Worm (Caenorhabditis elegans) whole organism, L4 larva: ENCODE measurements around the gene Y75B8A.19.

Experiments used
- F49E8.2 ChIP-seq: sonication (generic microtip); optimal IDR thresholded peaks from 2 replicates; lab custom pipeline; 2016; ENCODE audit warnings: missing compliant biosample characterization, mild to moderate bottlenecking, missing genetic modification characterization, borderline replicate concordance
- T20F7.1 ChIP-seq: fragments of 200-800 bp; sonication (Bioruptor generic); optimal IDR thresholded peaks from 2 replicates; lab custom pipeline; 2018; ENCODE audit warnings: mild to moderate bottlenecking, missing genetic modification characterization, missing compliant biosample characterization
- arid-1 ChIP-seq: fragments of 200-800 bp; sonication (Bioruptor generic); conservative IDR thresholded peaks from 2 replicates; pipeline ENCODE4 v1.3.6; 2022; ENCODE audit warnings: missing genetic modification reagents, missing genetic modification characterization, missing compliant biosample characterization
- cey-2 ChIP-seq: sonication (generic microtip); optimal IDR thresholded peaks from 3 replicates; lab custom pipeline; 2017; ENCODE audit warnings: missing genetic modification characterization, mild to moderate bottlenecking, missing compliant biosample characterization, antibody characterized with exemption, borderline replicate concordance; ENCODE audit not compliant: insufficient read depth
- daf-12 ChIP-seq: fragments of 150-350 bp; optimal IDR thresholded peaks from 2 replicates; lab custom pipeline; 2014; ENCODE audit warnings: missing biosample characterization, missing genetic modification reagents, missing genetic modification characterization
- dmd-6 ChIP-seq: fragments of 200-800 bp; sonication (Bioruptor generic); IDR thresholded peaks from 2 replicates; pipeline ENCODE4 v1.3.6; 2022; ENCODE audit warnings: missing genetic modification reagents, missing genetic modification characterization, missing compliant biosample characterization
- dpl-1 ChIP-seq: fragments of 150-350 bp; optimal IDR thresholded peaks from 2 replicates; lab custom pipeline; 2014; ENCODE audit warnings: missing biosample characterization, missing genetic modification reagents, missing genetic modification characterization
- egl-43 ChIP-seq: fragments of 200-800 bp; sonication (Bioruptor generic); IDR thresholded peaks from 2 replicates; pipeline ENCODE4 v1.3.6; 2022; ENCODE audit warnings: missing genetic modification reagents, missing genetic modification characterization, missing compliant biosample characterization
- gei-8 ChIP-seq: fragments of 200-800 bp; sonication (Bioruptor generic); optimal IDR thresholded peaks from 2 replicates; lab custom pipeline; 2018; ENCODE audit warnings: mild to moderate bottlenecking, missing genetic modification characterization, missing compliant biosample characterization
- hlh-11 ChIP-seq: fragments of 200-800 bp; sonication (Bioruptor generic); optimal IDR thresholded peaks from 2 replicates; lab custom pipeline; 2018; ENCODE audit warnings: mild to moderate bottlenecking, missing genetic modification characterization, missing compliant biosample characterization
- jun-1 ChIP-seq: fragments of 150-350 bp; optimal IDR thresholded peaks from 2 replicates; lab custom pipeline; 2014; ENCODE audit warnings: missing biosample characterization, missing genetic modification reagents, missing genetic modification characterization
- lin-13 ChIP-seq: fragments of 150-350 bp; optimal IDR thresholded peaks from 2 replicates; lab custom pipeline; 2014; ENCODE audit warnings: missing biosample characterization, missing genetic modification reagents, missing genetic modification characterization
- lin-15B ChIP-seq: fragments of 150-350 bp; sonication (generic microtip); optimal IDR thresholded peaks from 3 replicates; lab custom pipeline; 2014; ENCODE audit warnings: missing biosample characterization, missing genetic modification characterization
- lin-29 ChIP-seq: fragments of 200-800 bp; sonication (Bioruptor generic); IDR thresholded peaks from 2 replicates; pipeline ENCODE4 v1.3.6; 2022; ENCODE audit warnings: missing genetic modification reagents, missing genetic modification characterization, missing compliant biosample characterization
- lin-38 ChIP-seq: fragments of 200-800 bp; sonication (Bioruptor generic); IDR thresholded peaks from 2 replicates; pipeline ENCODE4 v1.3.6; 2022; ENCODE audit warnings: missing genetic modification reagents, missing genetic modification characterization, missing compliant biosample characterization
- mes-2 ChIP-seq: sonication (generic microtip); optimal IDR thresholded peaks from 2 replicates; lab custom pipeline; 2016; ENCODE audit warnings: missing genotype, mild to moderate bottlenecking, missing genetic modification characterization, missing compliant biosample characterization; ENCODE audit not compliant: poor library complexity, severe bottlenecking
- mxl-2 ChIP-seq: fragments of 200-800 bp; sonication (Bioruptor generic); conservative IDR thresholded peaks from 2 replicates; pipeline ENCODE4 v1.3.6; 2022; ENCODE audit warnings: missing genetic modification reagents, missing genetic modification characterization, missing compliant biosample characterization
- nhr-102 ChIP-seq: sonication (generic microtip); optimal IDR thresholded peaks from 2 replicates; lab custom pipeline; 2016; ENCODE audit warnings: mild to moderate bottlenecking, missing genetic modification characterization, moderate library complexity, missing compliant biosample characterization
- nhr-25 ChIP-seq: sonication (generic microtip); optimal IDR thresholded peaks from 2 replicates; lab custom pipeline; 2017; ENCODE audit warnings: missing genetic modification characterization, mild to moderate bottlenecking, missing compliant biosample characterization, antibody characterized with exemption, moderate library complexity, borderline replicate concordance; ENCODE audit not compliant: insufficient read depth
- nhr-42 ChIP-seq: fragments of 200-800 bp; sonication (Bioruptor generic); IDR thresholded peaks from 2 replicates; pipeline ENCODE4 v1.3.6; 2022; ENCODE audit warnings: missing genetic modification characterization, missing compliant biosample characterization
- spr-1 ChIP-seq: sonication (generic microtip); optimal IDR thresholded peaks from 2 replicates; lab custom pipeline; 2016; ENCODE audit warnings: mild to moderate bottlenecking, missing genetic modification characterization, missing compliant biosample characterization
- unc-62 ChIP-seq, 3 experiments: fragments of 150-350 bp in 1 of 3; sonication (generic microtip); optimal IDR thresholded peaks in 2 of 3; peaks in 1 of 3; 1 replicate in 1 of 3; 2 replicates in 2 of 3; lab custom pipeline; 2014 to 2017; ENCODE audit warnings: missing biosample characterization in 3 of 3, missing genetic modification characterization in 3 of 3, missing genetic modification reagents in 3 of 3, missing genotype in 1 of 3
- vab-7 ChIP-seq: fragments of 200-800 bp; sonication (Bioruptor generic); IDR thresholded peaks from 2 replicates; pipeline ENCODE4 v1.3.6; 2022; ENCODE audit warnings: missing genetic modification reagents, missing genetic modification characterization, missing compliant biosample characterization
- zfp-3 ChIP-seq: fragments of 200-800 bp; sonication (Bioruptor generic); conservative IDR thresholded peaks from 2 replicates; pipeline ENCODE4 v1.3.6; 2022; ENCODE audit warnings: missing genetic modification reagents, missing genetic modification characterization, missing compliant biosample characterization
- ztf-11 ChIP-seq: fragments of 150-350 bp; optimal IDR thresholded peaks from 2 replicates; lab custom pipeline; 2014; ENCODE audit warnings: missing biosample characterization, missing genetic modification characterization

Gene Y75B8A.19

ce11 chrIII:12273598-12274090 lies 47.2 kb downstream of the Y75B8A.19 start, which contains the start of the genes Y75B8A.24 and Y75B8A.25 (continued):
- peak; percentile 68 for TF ChIP-seq dmd-6 (GFP tag; lab: Robert Waterston, UW)
- TF ChIP-seq mes-2 (tag; lab: Kevin White, UChicago): peak; percentile 98
- peak; percentile 15 for TF ChIP-seq lin-13 (GFP tag; lab: Kevin White, UChicago)
- 0 out of 2 replicates have a peak, but pooled peaks have one; percentile 59 for TF ChIP-seq arid-1
- peak; percentile 40 for TF ChIP-seq F49E8.2
- TF ChIP-seq hlh-11 (tag; lab: Kevin White, UChicago): peak; percentile 41
- TF ChIP-seq vab-7 (GFP tag; lab: Robert Waterston, UW): no peak

ce11 chrIII:12278766-12279165 lies 52.3 kb downstream of the Y75B8A.19 start:
- TF ChIP-seq nhr-42 (GFP tag; lab: Robert Waterston, UW) (no peak), zfp-3 (GFP tag; lab: Robert Waterston, UW) (no peak), unc-62 (GFP tag; optimal IDR thresholded peaks at IDR 0.05 in 1 of 2; lab: Kevin White, UChicago) (no peak), unc-62 (tag; optimal IDR thresholded peaks at IDR 0.05; lab: Kevin White, UChicago) (no peak), daf-12 (tag; lab: Kevin White, UChicago) (no peak), spr-1 (tag; lab: Kevin White, UChicago) (no peak), gei-8 (no peak), mes-2 (tag; lab: Kevin White, UChicago) (peak; percentile 58), egl-43 (GFP tag; lab: Robert Waterston, UW) (no peak), lin-15B (tag; lab: Kevin White, UChicago) (no peak), mxl-2 (GFP tag; lab: Robert Waterston, UW) (no peak), nhr-25 (no peak), ztf-11 (tag; lab: Kevin White, UChicago) (no peak), T20F7.1 (GFP tag; lab: Kevin White, UChicago) (no peak), lin-29 (GFP tag; lab: Robert Waterston, UW) (no peak), jun-1 (tag; lab: Kevin White, UChicago) (no peak), cey-2 (no peak), lin-38 (GFP tag; lab: Robert Waterston, UW) (peak; percentile 84), dpl-1 (GFP tag; lab: Kevin White, UChicago) (peak; percentile 72), nhr-102 (tag; lab: Kevin White, UChicago) (no peak)
